Worm (Caenorhabditis elegans): Measurements from ENCODE around the gene R148.3.

ce11 chrIII:3224102-3224501, 49.0 kb downstream of the R148.3 start:
- no peak for TF ChIP-seq bed-3 (GFP tag; optimal IDR thresholded peaks at IDR 0.05)
- no peak for TF ChIP-seq lsy-2 (tag; optimal IDR thresholded peaks at IDR 0.05)
- no peak for TF ChIP-seq nhr-28 (tag; optimal IDR thresholded peaks at IDR 0.05)
- no peak for TF ChIP-seq pha-4 (tag; optimal IDR thresholded peaks at IDR 0.05)
- no peak for TF ChIP-seq ham-2 (GFP tag; optimal IDR thresholded peaks at IDR 0.05)
- TF ChIP-seq tbx-8 (GFP tag; optimal IDR thresholded peaks at IDR 0.05): no peak
